Worm (Caenorhabditis elegans) whole organism, L1 larva: ENCODE data around the gene C36C5.12.

ENCODE experiments used
- nhr-237 ChIP-seq: fragments of 150-350 bp; optimal IDR thresholded peaks from 2 replicates; lab custom pipeline; 2014; ENCODE audit warnings: missing biosample characterization, missing genetic modification characterization
- unc-98 ChIP-seq: fragments of 200-800 bp; sonication (Bioruptor generic); IDR thresholded peaks from 2 replicates; pipeline ENCODE4 v1.3.6; 2022; ENCODE audit warnings: missing genetic modification characterization, missing compliant biosample characterization

ce11 chrV:3194952-3195450 lies 35.8 kb upstream of the C36C5.12 start, which contains the start of gene Y73C8B.2:
- no peak for TF ChIP-seq unc-98 (GFP tag; lab: Robert Waterston, UW)
- TF ChIP-seq nhr-237 (tag; lab: Kevin White, UChicago), result no peak
